Fruit fly (Drosophila melanogaster) whole organism, embryonic: ENCODE results near the gene CG17207.
A peak's percentile ranks its signal among the peaks of the same experiment; 100 is the strongest.

Source experiments
- CG10209 ChIP-seq: fragments of 200-800 bp; sonication (Bioruptor generic); optimal IDR thresholded peaks from 3 replicates; lab custom pipeline; 2017; ENCODE audit warnings: missing biosample characterization, mild to moderate bottlenecking, missing genetic modification characterization, missing genetic modification reagents
- CG10267 ChIP-seq: fragments of 200-800 bp; sonication (Bioruptor generic); optimal IDR thresholded peaks from 2 replicates; lab custom pipeline; 2018; ENCODE audit warnings: missing biosample characterization, mild to moderate bottlenecking, missing genetic modification characterization, moderate library complexity
- CG10654 ChIP-seq: fragments of 200-800 bp; sonication (Bioruptor generic); optimal IDR thresholded peaks from 2 replicates; lab custom pipeline; 2016; ENCODE audit warnings: missing biosample characterization, missing genetic modification characterization
- CG1603 ChIP-seq: fragments of 200-800 bp; sonication (Bioruptor generic); optimal IDR thresholded peaks from 2 replicates; lab custom pipeline; 2019; ENCODE audit warnings: missing biosample characterization, mild to moderate bottlenecking, missing genetic modification characterization, moderate library complexity
- CG16863 ChIP-seq: fragments of 200-800 bp; sonication (Bioruptor generic); optimal IDR thresholded peaks from 3 replicates; lab custom pipeline; 2016; ENCODE audit warnings: missing biosample characterization, missing genetic modification characterization
- CG17802 ChIP-seq: fragments of 200-800 bp; sonication (Bioruptor generic); optimal IDR thresholded peaks from 2 replicates; lab custom pipeline; 2018; ENCODE audit warnings: missing biosample characterization, mild to moderate bottlenecking, missing genetic modification characterization, moderate library complexity
- CG18764 ChIP-seq: fragments of 200-800 bp; sonication (Bioruptor generic); optimal IDR thresholded peaks from 3 replicates; lab custom pipeline; 2016; ENCODE audit warnings: missing biosample characterization, missing genetic modification characterization
- CG2889 ChIP-seq: fragments of 200-800 bp; sonication (Bioruptor generic); IDR thresholded peaks from 3 replicates; pipeline ENCODE4 v1.3.6; 2022; ENCODE audit warnings: missing biosample characterization, missing genetic modification characterization
- CG30403 ChIP-seq: fragments of 200-800 bp; sonication (Bioruptor generic); optimal IDR thresholded peaks from 3 replicates; lab custom pipeline; 2016; ENCODE audit warnings: missing biosample characterization, missing genetic modification characterization
- CG3407 ChIP-seq: fragments of 200-800 bp; sonication (Bioruptor generic); optimal IDR thresholded peaks from 2 replicates; lab custom pipeline; 2018; ENCODE audit warnings: missing biosample characterization, mild to moderate bottlenecking, missing genetic modification characterization
- CG4282 ChIP-seq: fragments of 200-800 bp; sonication (Bioruptor generic); optimal IDR thresholded peaks from 2 replicates; lab custom pipeline; 2016; ENCODE audit warnings: missing biosample characterization, missing genetic modification characterization
- CG4617 ChIP-seq: fragments of 200-800 bp; sonication (Bioruptor generic); optimal IDR thresholded peaks from 3 replicates; lab custom pipeline; 2016; ENCODE audit warnings: missing biosample characterization, missing genetic modification characterization, borderline replicate concordance
- CG4820 ChIP-seq: fragments of 200-800 bp; sonication (Bioruptor generic); optimal IDR thresholded peaks from 3 replicates; lab custom pipeline; 2016; ENCODE audit warnings: missing biosample characterization, missing genetic modification characterization
- CG6854 ChIP-seq: fragments of 200-800 bp; sonication (Bioruptor generic); optimal IDR thresholded peaks from 3 replicates; lab custom pipeline; 2017; ENCODE audit warnings: missing biosample characterization, mild to moderate bottlenecking, missing genetic modification characterization
- CG7372 ChIP-seq: fragments of 200-800 bp; sonication (Bioruptor generic); IDR thresholded peaks from 2 replicates; pipeline ENCODE4 v1.3.6; 2022; ENCODE audit warnings: missing biosample characterization, missing genetic modification characterization
- Dip2 ChIP-seq: fragments of 200-800 bp; sonication (Bioruptor generic); IDR thresholded peaks from 2 replicates; pipeline ENCODE4 v1.3.6; 2022; ENCODE audit warnings: missing biosample characterization, missing genetic modification characterization
- Eip74EF ChIP-seq, 2 experiments: fragments of 200-800 bp in 1 of 2; fragments of >200 bp in 1 of 2; sonication (Bioruptor generic) in 1 of 2; optimal IDR thresholded peaks; 2 replicates each; lab custom pipeline; 2017 to 2019; ENCODE audit warnings: missing biosample characterization in 2 of 2, missing genetic modification characterization in 2 of 2, mild to moderate bottlenecking in 1 of 2, moderate library complexity in 1 of 2
- Lpt ChIP-seq: fragments of >200 bp; optimal IDR thresholded peaks from 2 replicates; lab custom pipeline; 2018; ENCODE audit warnings: missing biosample characterization, missing genetic modification characterization
- MTF-1 ChIP-seq: fragments of 200-800 bp; sonication (Bioruptor generic); optimal IDR thresholded peaks from 2 replicates; lab custom pipeline; 2018; ENCODE audit warnings: missing biosample characterization, mild to moderate bottlenecking, missing genetic modification characterization, borderline replicate concordance
- Optix ChIP-seq: fragments of 200-800 bp; sonication (Bioruptor generic); IDR thresholded peaks from 3 replicates; pipeline ENCODE4 v1.3.6; 2022; ENCODE audit warnings: missing biosample characterization, missing genetic modification characterization
- PHDP ChIP-seq: fragments of 200-800 bp; sonication (Bioruptor generic); optimal IDR thresholded peaks from 3 replicates; lab custom pipeline; 2018; ENCODE audit warnings: missing biosample characterization, mild to moderate bottlenecking, missing genetic modification characterization, moderate library complexity
- Rfx ChIP-seq: fragments of 200-800 bp; sonication (Bioruptor generic); IDR thresholded peaks from 2 replicates; pipeline ENCODE4 v1.3.6; 2022; ENCODE audit warnings: missing biosample characterization, missing genetic modification characterization
- Six4 ChIP-seq: fragments of 200-800 bp; sonication (Bioruptor generic); optimal IDR thresholded peaks from 2 replicates; lab custom pipeline; 2016; ENCODE audit warnings: missing biosample characterization, missing genetic modification characterization
- Sox102F ChIP-seq: fragments of 200-800 bp; sonication (Bioruptor generic); optimal IDR thresholded peaks from 2 replicates; lab custom pipeline; 2018; ENCODE audit warnings: missing biosample characterization, mild to moderate bottlenecking, missing genetic modification characterization, moderate library complexity
- Usf ChIP-seq: fragments of 200-800 bp; sonication (Bioruptor generic); optimal IDR thresholded peaks from 2 replicates; lab custom pipeline; 2017; ENCODE audit warnings: missing genotype, missing biosample characterization, missing genetic modification characterization
- Vsx1 ChIP-seq: fragments of 200-800 bp; sonication (Bioruptor generic); optimal IDR thresholded peaks from 2 replicates; lab custom pipeline; 2017; ENCODE audit warnings: missing biosample characterization, mild to moderate bottlenecking, missing genetic modification characterization, missing genetic modification reagents
- ato ChIP-seq: fragments of 200-800 bp; sonication (Bioruptor generic); IDR thresholded peaks from 2 replicates; pipeline ENCODE4 v1.3.6; 2022; ENCODE audit warnings: missing biosample characterization, missing genetic modification characterization; ENCODE audit not compliant: partially characterized antibody
- bbx ChIP-seq: fragments of 200-800 bp; sonication (Bioruptor generic); IDR thresholded peaks from 2 replicates; pipeline ENCODE4 v1.3.6; 2022; ENCODE audit warnings: missing biosample characterization, missing genetic modification characterization; ENCODE audit not compliant: partially characterized antibody
- crol ChIP-seq: fragments of 200-800 bp; sonication (Bioruptor generic); IDR thresholded peaks from 2 replicates; pipeline ENCODE4 v1.3.6; 2022; ENCODE audit warnings: missing biosample characterization, missing genetic modification characterization
- dmrt99B ChIP-seq: fragments of 200-800 bp; sonication (Bioruptor generic); optimal IDR thresholded peaks from 2 replicates; lab custom pipeline; 2018; ENCODE audit warnings: missing biosample characterization, mild to moderate bottlenecking, missing genetic modification characterization, moderate library complexity
- ewg ChIP-seq: fragments of 200-800 bp; sonication (Bioruptor generic); optimal IDR thresholded peaks from 3 replicates; lab custom pipeline; 2017; ENCODE audit warnings: mild to moderate bottlenecking, missing biosample characterization, missing genetic modification reagents, missing genetic modification characterization
- gem ChIP-seq: fragments of 200-800 bp; sonication (Bioruptor generic); optimal IDR thresholded peaks from 2 replicates; lab custom pipeline; 2019; ENCODE audit warnings: missing biosample characterization, mild to moderate bottlenecking, missing genetic modification characterization, moderate library complexity
- gt ChIP-seq: fragments of 200-800 bp; sonication (Bioruptor generic); IDR thresholded peaks from 2 replicates; pipeline ENCODE4 v1.3.6; 2022; ENCODE audit warnings: missing biosample characterization, missing genetic modification characterization
- ham ChIP-seq: fragments of 200-800 bp; sonication (Bioruptor generic); IDR thresholded peaks from 2 replicates; pipeline ENCODE4 v1.3.6; 2022; ENCODE audit warnings: missing biosample characterization, missing genetic modification characterization
- hb ChIP-seq: fragments of 200-800 bp; sonication (Bioruptor generic); IDR thresholded peaks from 3 replicates; pipeline ENCODE4 v1.3.6; 2022; ENCODE audit warnings: missing biosample characterization, missing genetic modification characterization; ENCODE audit not compliant: partially characterized antibody
- jing ChIP-seq: fragments of 200-800 bp; sonication (Bioruptor generic); optimal IDR thresholded peaks from 2 replicates; lab custom pipeline; 2018; ENCODE audit warnings: missing biosample characterization, mild to moderate bottlenecking, missing genetic modification characterization
- kah ChIP-seq: fragments of 200-800 bp; sonication (Bioruptor generic); optimal IDR thresholded peaks from 2 replicates; lab custom pipeline; 2018; ENCODE audit warnings: missing biosample characterization, mild to moderate bottlenecking, missing genetic modification characterization
- klu ChIP-seq: fragments of 200-800 bp; sonication (Bioruptor generic); IDR thresholded peaks from 2 replicates; pipeline ENCODE4 v1.3.6; 2022; ENCODE audit warnings: missing biosample characterization, missing genetic modification characterization
- kni ChIP-seq: fragments of 200-800 bp; sonication (Bioruptor generic); optimal IDR thresholded peaks from 3 replicates; lab custom pipeline; 2017; ENCODE audit warnings: mild to moderate bottlenecking, missing biosample characterization, missing genetic modification reagents, missing genetic modification characterization
- lmd ChIP-seq: fragments of 200-800 bp; sonication (Bioruptor generic); IDR thresholded peaks from 2 replicates; pipeline ENCODE4 v1.3.6; 2022; ENCODE audit warnings: missing biosample characterization, missing genetic modification characterization
- mirr ChIP-seq: fragments of 200-800 bp; sonication (Bioruptor generic); optimal IDR thresholded peaks from 3 replicates; lab custom pipeline; 2018; ENCODE audit warnings: missing biosample characterization, mild to moderate bottlenecking, missing genetic modification characterization
- pan ChIP-seq, 4 experiments: fragments of >200 bp in 3 of 4; fragments of 200-800 bp in 1 of 4; sonication (Bioruptor generic) in 1 of 4; optimal IDR thresholded peaks in 3 of 4; IDR thresholded peaks in 1 of 4; 2 replicates each; pipeline versions ENCODE4 v1.3.6 to Lab custom; 2017 to 2022; ENCODE audit warnings: missing biosample characterization in 2 of 4, missing genetic modification characterization in 2 of 4, mixed read lengths in 1 of 4
- pho ChIP-seq: fragments of 200-800 bp; sonication (Bioruptor generic); optimal IDR thresholded peaks from 2 replicates; lab custom pipeline; 2016; ENCODE audit warnings: missing biosample characterization, missing genetic modification characterization
- pnt ChIP-seq: fragments of 200-800 bp; sonication (Bioruptor generic); optimal IDR thresholded peaks from 3 replicates; lab custom pipeline; 2016; ENCODE audit warnings: missing biosample characterization, missing genetic modification characterization
- sd ChIP-seq: fragments of 200-800 bp; sonication (Bioruptor generic); optimal IDR thresholded peaks from 3 replicates; lab custom pipeline; 2018; ENCODE audit warnings: missing biosample characterization, mild to moderate bottlenecking, missing genetic modification characterization, moderate library complexity
- sim ChIP-seq: fragments of 200-800 bp; sonication (Bioruptor generic); IDR thresholded peaks from 2 replicates; pipeline ENCODE4 v1.3.6; 2022; ENCODE audit warnings: missing biosample characterization, missing genetic modification characterization
- tx ChIP-seq: fragments of 200-800 bp; sonication (Bioruptor generic); optimal IDR thresholded peaks from 2 replicates; lab custom pipeline; 2016; ENCODE audit warnings: missing biosample characterization, missing genetic modification characterization
- unc-4 ChIP-seq: fragments of 200-800 bp; sonication (Bioruptor generic); IDR thresholded peaks from 2 replicates; pipeline ENCODE4 v1.3.6; 2022; ENCODE audit warnings: missing biosample characterization, missing genetic modification characterization; ENCODE audit not compliant: partially characterized antibody
- yki ChIP-seq: fragments of >200 bp; optimal IDR thresholded peaks from 3 replicates; lab custom pipeline; 2018
- zfh1 ChIP-seq: fragments of 200-800 bp; sonication (Bioruptor generic); IDR thresholded peaks from 3 replicates; pipeline ENCODE4 v1.3.6; 2022; ENCODE audit warnings: missing biosample characterization, missing genetic modification characterization

CG17207 gene

dm6 chr3R:12402935-12403334 is 36.0 kb downstream of the CG17207 start (continued):
- TF ChIP-seq CG4617 (GFP tag; lab: Kevin White, UChicago) (peak; percentile 84), MTF-1 (GFP tag; lab: Kevin White, UChicago) (peak; percentile 99), Dip2 (GFP tag; lab: Robert Waterston, UW) (peak; percentile 56; the same call in 1 of the 2 replicates), gt (GFP tag; lab: Robert Waterston, UW) (peak; percentile 85), kah (GFP tag; lab: Kevin White, UChicago) (peak; percentile 97), bbx (GFP tag; lab: Robert Waterston, UW) (no peak), Sox102F (GFP tag; lab: Kevin White, UChicago) (peak; percentile 98), Eip74EF (GFP tag; optimal IDR thresholded peaks at IDR 0.05; lab: Kevin White, UChicago) (peak in 1 of 2 experiments; percentile 98), unc-4 (no peak), CG10654 (GFP tag; lab: Kevin White, UChicago) (peak; percentile 97), CG30403 (GFP tag; lab: Kevin White, UChicago) (peak; percentile 96), hb (GFP tag; lab: Robert Waterston, UW) (no peak), CG10267 (tag; lab: Kevin White, UChicago) (peak; percentile 100), CG7372 (GFP tag; lab: Robert Waterston, UW) (peak; percentile 97), CG4820 (GFP tag; lab: Kevin White, UChicago) (peak; percentile 100), Lpt (GFP tag; lab: Kevin White, UChicago) (no peak), ato (GFP tag; lab: Robert Waterston, UW) (no peak), pho (peak; percentile 91), lmd (GFP tag; lab: Robert Waterston, UW) (peak; percentile 94), pan (optimal IDR thresholded peaks at IDR 0.05; lab: Kevin White, UChicago) (no peak), pan (GFP tag; optimal IDR thresholded peaks at IDR 0.05 in 1 of 2, IDR thresholded peaks at IDR 0.05 in 1 of 2) (peak in 1 of 2 experiments; percentile 97), CG18764 (GFP tag; lab: Kevin White, UChicago) (peak; percentile 94), CG3407 (GFP tag; lab: Kevin White, UChicago) (peak; percentile 95), dmrt99B (tag; lab: Kevin White, UChicago) (peak; percentile 100), CG10209 (GFP tag; lab: Kevin White, UChicago) (peak; percentile 97), sd (tag; lab: Kevin White, UChicago) (peak; percentile 88), CG16863 (GFP tag; lab: Kevin White, UChicago) (peak; percentile 93), ewg (GFP tag; lab: Kevin White, UChicago) (peak; percentile 90), tx (GFP tag; lab: Kevin White, UChicago) (peak; percentile 84), crol (GFP tag; lab: Robert Waterston, UW) (peak; percentile 47; the same call in 1 of the 2 replicates), Six4 (peak; percentile 99), sim (peak; percentile 98), klu (GFP tag; lab: Robert Waterston, UW) (peak; percentile 86), yki (no peak), pnt (GFP tag; lab: Kevin White, UChicago) (peak; percentile 87), zfh1 (peak; percentile 99), CG17802 (tag; lab: Kevin White, UChicago) (peak; percentile 89), mirr (GFP tag; lab: Kevin White, UChicago) (peak; percentile 99), Optix (GFP tag; lab: Robert Waterston, UW) (peak; percentile 86), CG6854 (peak; percentile 98), PHDP (tag; lab: Kevin White, UChicago) (peak; percentile 99), Usf (GFP tag; lab: Kevin White, UChicago) (peak; percentile 93), CG2889 (GFP tag; lab: Robert Waterston, UW) (peak; percentile 86), gem (tag; lab: Kevin White, UChicago) (peak; percentile 99), CG1603 (peak; percentile 97), Rfx (GFP tag; lab: Robert Waterston, UW) (peak; percentile 97), kni (GFP tag; lab: Kevin White, UChicago) (peak; percentile 99), ham (peak; percentile 57; the same call in 1 of the 2 replicates), CG4282 (GFP tag; lab: Kevin White, UChicago) (peak; percentile 76), jing (GFP tag; lab: Kevin White, UChicago) (peak; percentile 93), Vsx1 (GFP tag; lab: Kevin White, UChicago) (peak; percentile 92)
